Worm (Caenorhabditis elegans) whole organism, late embryonic: ENCODE measurements around the gene gon-14.

Experiments used
- F13H6.1 ChIP-seq: sonication (generic microtip); optimal IDR thresholded peaks from 2 replicates; lab custom pipeline; 2016; ENCODE audit warnings: missing genetic modification characterization, missing compliant biosample characterization
- K02D7.2 ChIP-seq: sonication (generic microtip); optimal IDR thresholded peaks from 2 replicates; lab custom pipeline; 2017; ENCODE audit warnings: mild to moderate bottlenecking, missing genetic modification characterization, missing compliant biosample characterization
- T23F11.4 ChIP-seq: fragments of 200-800 bp; sonication (Bioruptor generic); optimal IDR thresholded peaks from 2 replicates; lab custom pipeline; 2018; ENCODE audit warnings: mild to moderate bottlenecking, missing genetic modification characterization, missing compliant biosample characterization
- ahr-1 ChIP-seq: sonication (generic microtip); optimal IDR thresholded peaks from 2 replicates; lab custom pipeline; 2016; ENCODE audit warnings: missing genetic modification characterization, missing compliant biosample characterization
- ceh-14 ChIP-seq: sonication (generic microtip); optimal IDR thresholded peaks from 2 replicates; lab custom pipeline; 2016; ENCODE audit warnings: missing genotype, missing genetic modification characterization, missing compliant biosample characterization
- ceh-18 ChIP-seq: sonication (generic microtip); optimal IDR thresholded peaks from 2 replicates; lab custom pipeline; 2016; ENCODE audit warnings: missing genetic modification characterization, missing compliant biosample characterization
- ceh-2 ChIP-seq: sonication (generic microtip); optimal IDR thresholded peaks from 2 replicates; lab custom pipeline; 2016; ENCODE audit warnings: missing genotype, missing genetic modification characterization, missing compliant biosample characterization
- ceh-22 ChIP-seq: sonication (generic microtip); optimal IDR thresholded peaks from 2 replicates; lab custom pipeline; 2017; ENCODE audit warnings: missing biosample characterization, missing genetic modification characterization
- ceh-30 ChIP-seq: fragments of 150-350 bp; optimal IDR thresholded peaks from 2 replicates; lab custom pipeline; 2014; ENCODE audit warnings: missing biosample characterization, missing genetic modification characterization
- ceh-31 ChIP-seq: sonication (generic microtip); optimal IDR thresholded peaks from 2 replicates; lab custom pipeline; 2016; ENCODE audit warnings: missing genetic modification characterization, missing compliant biosample characterization
- ceh-34 ChIP-seq: sonication (generic microtip); optimal IDR thresholded peaks from 2 replicates; lab custom pipeline; 2016; ENCODE audit warnings: mild to moderate bottlenecking, missing genetic modification characterization, missing compliant biosample characterization
- ceh-6 ChIP-seq: fragments of 200-800 bp; sonication (Bioruptor generic); optimal IDR thresholded peaks from 2 replicates; lab custom pipeline; 2018; ENCODE audit warnings: mild to moderate bottlenecking, missing genetic modification characterization, missing compliant biosample characterization
- ceh-9 ChIP-seq: sonication (generic microtip); optimal IDR thresholded peaks from 2 replicates; lab custom pipeline; 2016; ENCODE audit warnings: mild to moderate bottlenecking, missing genetic modification characterization, inconsistent platforms, missing compliant biosample characterization
- dve-1 ChIP-seq: sonication (generic microtip); optimal IDR thresholded peaks from 2 replicates; lab custom pipeline; 2017; ENCODE audit warnings: antibody characterized with exemption, mild to moderate bottlenecking, missing genetic modification characterization, missing compliant biosample characterization
- elt-2 ChIP-seq: sonication (generic microtip); optimal IDR thresholded peaks from 2 replicates; lab custom pipeline; 2016; ENCODE audit warnings: missing genetic modification reagents, missing genetic modification characterization, missing compliant biosample characterization
- eyg-1 ChIP-seq: sonication (generic microtip); optimal IDR thresholded peaks from 2 replicates; lab custom pipeline; 2016; ENCODE audit warnings: missing genotype, missing genetic modification characterization, missing compliant biosample characterization
- fax-1 ChIP-seq: sonication (generic microtip); optimal IDR thresholded peaks from 2 replicates; lab custom pipeline; 2016; ENCODE audit warnings: missing genotype, missing genetic modification characterization, missing compliant biosample characterization
- fkh-10 ChIP-seq: fragments of 150-350 bp; optimal IDR thresholded peaks from 2 replicates; lab custom pipeline; 2014; ENCODE audit warnings: missing biosample characterization, missing genetic modification reagents, missing genetic modification characterization
- fkh-6 ChIP-seq: sonication (generic microtip); optimal IDR thresholded peaks from 2 replicates; lab custom pipeline; 2016; ENCODE audit warnings: missing genetic modification characterization, missing compliant biosample characterization
- gmeb-2 ChIP-seq: sonication (generic microtip); optimal IDR thresholded peaks from 2 replicates; lab custom pipeline; 2016; ENCODE audit warnings: missing genetic modification characterization, inconsistent platforms, missing compliant biosample characterization
- hlh-13 ChIP-seq: fragments of 200-800 bp; sonication (Bioruptor generic); optimal IDR thresholded peaks from 2 replicates; lab custom pipeline; 2018; ENCODE audit warnings: mild to moderate bottlenecking, missing genetic modification characterization, missing compliant biosample characterization
- hlh-15 ChIP-seq: sonication (generic microtip); optimal IDR thresholded peaks from 2 replicates; lab custom pipeline; 2016; ENCODE audit warnings: missing genetic modification characterization, missing compliant biosample characterization
- hlh-30 ChIP-seq: sonication (generic microtip); optimal IDR thresholded peaks from 2 replicates; lab custom pipeline; 2017; ENCODE audit warnings: antibody characterized with exemption, missing genetic modification characterization, missing compliant biosample characterization; ENCODE audit not compliant: insufficient read depth
- hlh-6 ChIP-seq: sonication (generic microtip); optimal IDR thresholded peaks from 2 replicates; lab custom pipeline; 2016; ENCODE audit warnings: missing genotype, missing genetic modification characterization, missing compliant biosample characterization
- hlh-8 ChIP-seq: sonication (generic microtip); optimal IDR thresholded peaks from 2 replicates; lab custom pipeline; 2016; ENCODE audit warnings: missing genotype, missing genetic modification characterization, missing compliant biosample characterization
- lin-11 ChIP-seq: fragments of 200-800 bp; sonication (Bioruptor generic); optimal IDR thresholded peaks from 2 replicates; lab custom pipeline; 2018; ENCODE audit warnings: mild to moderate bottlenecking, missing genetic modification characterization, missing compliant biosample characterization
- nfya-1 ChIP-seq: sonication (generic microtip); optimal IDR thresholded peaks from 2 replicates; lab custom pipeline; 2017; ENCODE audit warnings: missing genetic modification characterization, mild to moderate bottlenecking, missing compliant biosample characterization, antibody characterized with exemption, moderate library complexity
- nhr-11 ChIP-seq: fragments of 150-350 bp; optimal IDR thresholded peaks from 2 replicates; lab custom pipeline; 2014; ENCODE audit warnings: missing biosample characterization, missing genetic modification characterization
- nhr-232 ChIP-seq: sonication (generic microtip); optimal IDR thresholded peaks from 2 replicates; lab custom pipeline; 2016; ENCODE audit warnings: missing genetic modification characterization, missing compliant biosample characterization
- npax-4 ChIP-seq: sonication (generic microtip); optimal IDR thresholded peaks from 2 replicates; lab custom pipeline; 2016; ENCODE audit warnings: missing genetic modification characterization, missing compliant biosample characterization
- odd-2 ChIP-seq: sonication (generic microtip); optimal IDR thresholded peaks from 2 replicates; lab custom pipeline; 2017; ENCODE audit warnings: antibody characterized with exemption, mild to moderate bottlenecking, missing genetic modification characterization, missing compliant biosample characterization
- pat-9 ChIP-seq: fragments of 200-800 bp; sonication (Bioruptor generic); optimal IDR thresholded peaks from 2 replicates; lab custom pipeline; 2018; ENCODE audit warnings: mild to moderate bottlenecking, missing genetic modification characterization, moderate library complexity, missing compliant biosample characterization
- pha-4 ChIP-seq: fragments of 150-350 bp; optimal IDR thresholded peaks from 2 replicates; lab custom pipeline; 2018; ENCODE audit warnings: missing biosample characterization, missing genetic modification reagents, missing genetic modification characterization
- pqm-1 ChIP-seq: sonication (generic microtip); optimal IDR thresholded peaks from 2 replicates; lab custom pipeline; 2016; ENCODE audit warnings: missing genetic modification characterization, missing compliant biosample characterization
- ref-2 ChIP-seq: sonication (generic microtip); optimal IDR thresholded peaks from 2 replicates; lab custom pipeline; 2016; ENCODE audit warnings: missing genetic modification characterization, missing compliant biosample characterization
- rnt-1 ChIP-seq: sonication (generic microtip); optimal IDR thresholded peaks from 2 replicates; lab custom pipeline; 2016; ENCODE audit warnings: missing genetic modification characterization, missing compliant biosample characterization
- sox-4 ChIP-seq: sonication (generic microtip); optimal IDR thresholded peaks from 2 replicates; lab custom pipeline; 2017; ENCODE audit warnings: mild to moderate bottlenecking, missing genetic modification characterization, inconsistent platforms, missing compliant biosample characterization
- tbx-2 ChIP-seq: sonication (generic microtip); optimal IDR thresholded peaks from 2 replicates; lab custom pipeline; 2016; ENCODE audit warnings: missing genetic modification characterization, missing compliant biosample characterization
- ttx-3 ChIP-seq: sonication (generic microtip); optimal IDR thresholded peaks from 2 replicates; lab custom pipeline; 2016; ENCODE audit warnings: missing genetic modification reagents, missing genetic modification characterization, missing compliant biosample characterization
- unc-3 ChIP-seq, 2 experiments: fragments of 200-800 bp in 1 of 2; sonication (Bioruptor generic) in 1 of 2; sonication (generic microtip) in 1 of 2; conservative IDR thresholded peaks in 1 of 2; optimal IDR thresholded peaks in 1 of 2; 2 replicates each; pipeline versions ENCODE4 v1.3.6 to Lab custom; 2016 to 2022; ENCODE audit warnings: missing compliant biosample characterization in 2 of 2, missing genetic modification characterization in 2 of 2, missing genetic modification reagents in 1 of 2
- zip-5 ChIP-seq: sonication (generic microtip); optimal IDR thresholded peaks from 2 replicates; lab custom pipeline; 2016; ENCODE audit warnings: missing genetic modification characterization, missing compliant biosample characterization

The gon-14 gene

DNA sequence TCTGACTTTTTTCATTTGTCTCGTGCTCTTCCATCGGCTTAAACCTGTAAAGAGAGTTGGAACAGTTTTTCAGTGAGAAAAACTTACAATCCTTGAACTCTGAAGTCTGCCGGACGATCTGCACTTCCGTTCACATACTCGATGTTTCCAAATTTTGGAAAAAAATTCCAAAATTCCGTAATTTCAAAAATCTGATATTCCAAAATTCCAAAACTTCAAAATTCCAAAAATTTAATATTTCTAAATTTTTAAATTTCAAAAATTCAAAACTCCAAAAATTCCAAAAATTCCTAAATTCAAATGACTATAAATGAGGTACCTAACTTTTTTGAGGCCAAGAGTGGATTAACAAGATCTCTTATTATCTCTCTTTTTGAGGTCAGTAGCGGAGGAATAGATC, 34.4 kb downstream of the gon-14 start, which contains the start of gene EGAP9.4:
Gene EGAP9.4, plus strand, starts transcription at position 301 of the 400 bp plus-strand sequence.
- TF ChIP-seq nfya-1 (tag; lab: Kevin White, UChicago) = no peak
- TF ChIP-seq hlh-13 = no peak
- no peak for TF ChIP-seq hlh-8
- no peak for TF ChIP-seq nhr-11 (tag; lab: Kevin White, UChicago)
- no peak for TF ChIP-seq eyg-1
- no peak for TF ChIP-seq ceh-34 (tag; lab: Kevin White, UChicago)
- TF ChIP-seq F13H6.1 (tag; lab: Kevin White, UChicago) = no peak
- TF ChIP-seq nhr-232 = no peak
- no peak for TF ChIP-seq fax-1 (tag; lab: Kevin White, UChicago)
- TF ChIP-seq K02D7.2 = no peak
- no peak for TF ChIP-seq lin-11 (tag; lab: Kevin White, UChicago)
- no peak for TF ChIP-seq gmeb-2 (tag; lab: Kevin White, UChicago)
- TF ChIP-seq unc-3 (GFP tag; conservative IDR thresholded peaks at IDR 0.05; lab: Robert Waterston, UW) = no peak
- TF ChIP-seq unc-3 (tag; optimal IDR thresholded peaks at IDR 0.05; lab: Kevin White, UChicago) = no peak
- no peak for TF ChIP-seq hlh-15 (tag; lab: Kevin White, UChicago)
- TF ChIP-seq ceh-2 (tag; lab: Kevin White, UChicago) = no peak
- TF ChIP-seq ceh-22 (tag; lab: Kevin White, UChicago) = no peak
- no peak for TF ChIP-seq pqm-1 (tag; lab: Kevin White, UChicago)

DNA sequence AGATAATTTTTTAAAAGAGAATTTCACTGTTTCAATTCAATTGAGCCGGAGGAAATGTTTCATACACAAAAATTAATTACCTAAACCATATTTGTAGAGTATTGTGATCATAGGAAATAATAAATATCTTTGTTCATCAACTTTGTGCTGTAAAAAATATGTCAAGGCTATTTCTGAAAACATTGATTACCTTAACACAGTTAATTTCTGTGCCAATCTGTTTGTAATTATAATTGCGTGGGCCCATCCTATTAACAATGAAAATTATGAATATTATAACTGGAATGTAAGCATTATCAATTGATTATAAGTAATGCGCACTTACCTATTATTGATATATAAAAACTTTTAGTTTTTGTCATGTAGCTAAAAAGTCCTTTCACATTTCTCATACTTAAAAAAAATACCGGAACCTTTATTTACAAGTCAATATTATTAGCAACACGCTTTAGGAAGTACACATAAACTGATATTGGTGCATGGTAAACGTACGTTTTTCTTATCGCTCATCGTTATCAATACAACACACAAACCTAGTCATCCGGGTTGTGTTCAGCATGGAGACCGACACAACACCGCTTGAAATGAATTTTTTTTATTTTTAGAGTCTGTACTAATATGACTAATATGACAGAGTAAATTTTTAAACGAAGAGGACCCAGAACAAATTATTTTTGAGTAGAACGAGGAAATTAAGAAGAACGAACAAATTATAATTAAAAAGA, 35.4 kb downstream of the gon-14 start, which contains the start of gene fut-2:
Gene fut-2, minus strand, starts transcription at position 485 of the 725 bp plus-strand sequence.
- TF ChIP-seq hlh-30 (tag; lab: Kevin White, UChicago) = no peak
- TF ChIP-seq ceh-30 = no peak
- no peak for TF ChIP-seq pha-4
- TF ChIP-seq odd-2 (tag; lab: Kevin White, UChicago) = no peak
- no peak for TF ChIP-seq hlh-6 (tag; lab: Kevin White, UChicago)
- no peak for TF ChIP-seq zip-5 (tag; lab: Kevin White, UChicago)
- peak; percentile 79 for TF ChIP-seq elt-2

DNA sequence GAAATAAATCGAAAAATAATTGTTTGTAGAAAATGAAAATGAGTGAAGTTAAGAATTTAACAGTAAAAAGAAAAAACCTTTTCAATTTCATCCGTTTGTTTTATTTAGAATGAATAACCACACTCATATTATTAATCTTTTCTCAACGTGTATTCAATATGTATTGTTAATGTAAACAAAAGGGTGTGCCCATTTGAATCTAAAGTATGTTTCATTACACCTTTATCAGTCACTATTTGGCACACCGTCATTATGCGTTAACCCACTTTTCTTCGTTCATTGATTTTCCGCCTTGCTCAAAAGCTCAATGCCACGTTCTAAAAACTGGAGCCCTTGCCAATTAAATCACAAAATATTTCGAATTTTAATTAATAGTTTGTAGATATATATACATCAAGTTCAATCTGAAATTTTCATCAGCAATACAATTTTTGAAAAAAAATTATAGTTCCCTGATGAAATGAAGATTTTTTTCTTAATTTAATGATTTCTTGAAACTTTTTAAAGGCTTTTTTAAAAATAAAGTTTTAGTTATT, 45.0 kb downstream of the gon-14 start, which contains the start of gene K04A8.1:
Gene K04A8.1, plus strand, starts transcription at position 486 of the 536 bp plus-strand sequence.
- TF ChIP-seq ceh-9 (no peak), ceh-18 (tag; lab: Kevin White, UChicago) (no peak), sox-4 (no peak), tbx-2 (tag; lab: Kevin White, UChicago) (no peak), dve-1 (tag; lab: Kevin White, UChicago) (no peak), ref-2 (tag; lab: Kevin White, UChicago) (no peak), fkh-10 (GFP tag; lab: Kevin White, UChicago) (no peak), rnt-1 (tag; lab: Kevin White, UChicago) (no peak), ceh-6 (GFP tag; lab: Kevin White, UChicago) (no peak), hlh-30 (tag; lab: Kevin White, UChicago) (no peak), pat-9 (no peak)

DNA sequence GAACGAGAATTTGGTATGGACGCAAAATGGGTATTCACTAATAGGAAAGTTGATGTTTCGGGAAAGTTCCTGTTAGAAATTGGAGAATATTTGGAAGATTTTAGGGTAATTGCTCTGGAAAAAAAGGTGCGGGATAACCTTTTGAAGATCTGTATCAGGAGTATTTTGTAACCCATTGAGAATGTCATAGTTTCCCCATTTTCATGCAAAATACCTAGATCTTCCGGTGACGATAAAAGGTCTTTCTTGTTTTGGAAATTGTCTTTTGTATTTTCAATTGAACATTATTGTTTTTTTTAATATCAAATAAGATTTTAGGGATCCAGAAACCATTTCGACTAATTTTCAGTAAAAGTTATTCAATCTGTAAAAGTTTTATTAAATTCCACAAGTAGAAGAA, 49.4 kb downstream of the gon-14 start, which contains the start of gene spp-19:
Gene spp-19, minus strand, starts transcription at position 101 of the 400 bp plus-strand sequence.
- TF ChIP-seq ceh-2 (tag; lab: Kevin White, UChicago) (no peak), eyg-1 (no peak), fkh-6 (no peak), nhr-11 (tag; lab: Kevin White, UChicago) (no peak), T23F11.4 (GFP tag; lab: Kevin White, UChicago) (no peak), nhr-232 (no peak), hlh-13 (no peak), npax-4 (no peak), gmeb-2 (tag; lab: Kevin White, UChicago) (no peak), ceh-14 (no peak), ahr-1 (tag; lab: Kevin White, UChicago) (no peak), ceh-31 (tag; lab: Kevin White, UChicago) (no peak), ceh-22 (tag; lab: Kevin White, UChicago) (no peak), tbx-2 (tag; lab: Kevin White, UChicago) (no peak), zip-5 (tag; lab: Kevin White, UChicago) (no peak), elt-2 (no peak), ttx-3 (tag; lab: Kevin White, UChicago) (no peak)
